Fruit fly (Drosophila melanogaster) whole organism, pupa: ENCODE results near the gene CG34282.

Source experiments
- CG13204 ChIP-seq: fragments of 200-800 bp; sonication (Bioruptor generic); optimal IDR thresholded peaks from 2 replicates; lab custom pipeline; 2018; ENCODE audit warnings: missing biosample characterization, mild to moderate bottlenecking, missing genetic modification characterization, moderate library complexity
- EcR ChIP-seq: fragments of 200-800 bp; sonication (Bioruptor generic); optimal IDR thresholded peaks from 3 replicates; lab custom pipeline; 2019; ENCODE audit warnings: missing biosample characterization, missing genetic modification characterization, mild to moderate bottlenecking, moderate library complexity, missing genetic modification reagents
- Ets98B ChIP-seq: fragments of 200-800 bp; sonication (Bioruptor generic); IDR thresholded peaks from 2 replicates; pipeline ENCODE4 v1.3.6; 2022; ENCODE audit warnings: missing biosample characterization, missing genetic modification characterization
- fd96Ca ChIP-seq: fragments of 200-800 bp; sonication (Bioruptor generic); IDR thresholded peaks from 3 replicates; pipeline ENCODE4 v1.3.6; 2022; ENCODE audit warnings: missing biosample characterization, missing genetic modification characterization

- TF ChIP-seq CG13204 (GFP tag; lab: Kevin White, UChicago), result no peak
- no peak for TF ChIP-seq EcR
- TF ChIP-seq fd96Ca (GFP tag; lab: Robert Waterston, UW), result no peak
- TF ChIP-seq Ets98B (GFP tag; lab: Robert Waterston, UW), result no peak
Observed at dm6 chr3R:18677500-18677940, 17.5 kb upstream of the CG34282 start, which contains the start of the genes dind and CG7706.
